Fruit fly (Drosophila melanogaster) whole organism, embryonic: ENCODE results near the gene Dsor1.
A peak's percentile ranks its signal among the peaks of the same experiment; 100 is the strongest.

Source experiments
- Bdp1 ChIP-seq: fragments of 200-800 bp; sonication (Bioruptor generic); optimal IDR thresholded peaks from 3 replicates; lab custom pipeline; 2016; ENCODE audit warnings: missing biosample characterization, missing genetic modification characterization
- CG1024 ChIP-seq: fragments of 200-800 bp; sonication (Bioruptor generic); IDR thresholded peaks from 2 replicates; pipeline ENCODE4 v1.3.6; 2022; ENCODE audit warnings: missing biosample characterization, missing genetic modification characterization
- CG10959 ChIP-seq: fragments of 200-800 bp; sonication (Bioruptor generic); IDR thresholded peaks from 2 replicates; pipeline ENCODE4 v1.3.6; 2022; ENCODE audit warnings: missing biosample characterization, missing genetic modification characterization
- CG11398 ChIP-seq: fragments of 200-800 bp; sonication (Bioruptor generic); optimal IDR thresholded peaks from 2 replicates; lab custom pipeline; 2016; ENCODE audit warnings: missing biosample characterization, missing genetic modification characterization
- CG11723 ChIP-seq: fragments of 200-800 bp; sonication (Bioruptor generic); optimal IDR thresholded peaks from 2 replicates; lab custom pipeline; 2017; ENCODE audit warnings: missing biosample characterization, mild to moderate bottlenecking, missing genetic modification characterization
- CG14441 ChIP-seq: fragments of 200-800 bp; sonication (Bioruptor generic); IDR thresholded peaks from 2 replicates; pipeline ENCODE4 v1.3.6; 2022; ENCODE audit warnings: missing biosample characterization, missing genetic modification characterization
- CG17359 ChIP-seq: fragments of 200-800 bp; sonication (Bioruptor generic); optimal IDR thresholded peaks from 3 replicates; lab custom pipeline; 2018; ENCODE audit warnings: missing biosample characterization, mild to moderate bottlenecking, missing genetic modification characterization, moderate library complexity
- CG17829 ChIP-seq: fragments of 200-800 bp; optimal IDR thresholded peaks from 2 replicates; lab custom pipeline; 2019; ENCODE audit warnings: missing biosample characterization, mild to moderate bottlenecking, missing genetic modification characterization, moderate library complexity
- CG1832 ChIP-seq: fragments of 200-800 bp; sonication (Bioruptor generic); optimal IDR thresholded peaks from 2 replicates; lab custom pipeline; 2017; ENCODE audit warnings: missing biosample characterization, mild to moderate bottlenecking, missing genetic modification characterization, inconsistent platforms
- CG2120 ChIP-seq: fragments of 200-800 bp; sonication (Bioruptor generic); optimal IDR thresholded peaks from 3 replicates; lab custom pipeline; 2016; ENCODE audit warnings: missing biosample characterization, missing genetic modification characterization
- CG30020 ChIP-seq: fragments of 200-800 bp; optimal IDR thresholded peaks from 2 replicates; lab custom pipeline; 2019; ENCODE audit warnings: missing biosample characterization, mild to moderate bottlenecking, missing genetic modification characterization, moderate library complexity
- CG3065 ChIP-seq: fragments of 200-800 bp; sonication (Bioruptor generic); optimal IDR thresholded peaks from 2 replicates; lab custom pipeline; 2016; ENCODE audit warnings: missing biosample characterization, missing genetic modification characterization
- CG32767 ChIP-seq: fragments of 200-800 bp; sonication (Bioruptor generic); IDR thresholded peaks from 2 replicates; pipeline ENCODE4 v1.3.6; 2022; ENCODE audit warnings: missing biosample characterization, missing genetic modification characterization
- CG34224 ChIP-seq: fragments of 200-800 bp; sonication (Bioruptor generic); IDR thresholded peaks from 3 replicates; pipeline ENCODE4 v1.3.6; 2022; ENCODE audit warnings: missing biosample characterization, missing genetic modification characterization; ENCODE audit not compliant: partially characterized antibody
- CG7357 ChIP-seq: fragments of 200-800 bp; sonication (Bioruptor generic); IDR thresholded peaks from 3 replicates; pipeline ENCODE4 v1.3.6; 2022; ENCODE audit warnings: missing biosample characterization, missing genetic modification characterization
- CG8388 ChIP-seq: fragments of 200-800 bp; sonication (Bioruptor generic); optimal IDR thresholded peaks from 2 replicates; lab custom pipeline; 2019; ENCODE audit warnings: missing biosample characterization, mild to moderate bottlenecking, missing genetic modification characterization, moderate library complexity
- CG8478 ChIP-seq: fragments of >200 bp; optimal IDR thresholded peaks from 2 replicates; lab custom pipeline; 2018
- CG8765 ChIP-seq: fragments of 200-800 bp; sonication (Bioruptor generic); IDR thresholded peaks from 2 replicates; pipeline ENCODE4 v1.3.6; 2022; ENCODE audit warnings: missing biosample characterization, missing genetic modification characterization
- CG9727 ChIP-seq: fragments of 200-800 bp; sonication (Bioruptor generic); optimal IDR thresholded peaks from 3 replicates; lab custom pipeline; 2017; ENCODE audit warnings: missing biosample characterization, mild to moderate bottlenecking, missing genetic modification characterization
- Dip3 ChIP-seq: fragments of 200-800 bp; sonication (Bioruptor generic); optimal IDR thresholded peaks from 3 replicates; lab custom pipeline; 2016; ENCODE audit warnings: missing biosample characterization, missing genetic modification characterization
- Dll ChIP-seq: fragments of 200-800 bp; sonication (Bioruptor generic); IDR thresholded peaks from 4 replicates; pipeline ENCODE4 v1.3.6; 2022; ENCODE audit warnings: missing biosample characterization, missing genetic modification characterization; ENCODE audit not compliant: partially characterized antibody
- Hmr ChIP-seq: fragments of 200-800 bp; sonication (Bioruptor generic); optimal IDR thresholded peaks from 3 replicates; lab custom pipeline; 2017; ENCODE audit warnings: mild to moderate bottlenecking, missing biosample characterization, missing genetic modification reagents, missing genetic modification characterization
- Hr78 ChIP-seq, 2 experiments: fragments of 200-800 bp in 1 of 2; fragments of >200 bp in 1 of 2; sonication (Bioruptor generic) in 1 of 2; optimal IDR thresholded peaks; 2 replicates each; lab custom pipeline; 2017 to 2019; ENCODE audit warnings: missing biosample characterization in 2 of 2, missing genetic modification characterization in 2 of 2, mild to moderate bottlenecking in 1 of 2, moderate library complexity in 1 of 2
- Hsf ChIP-seq: fragments of 200-800 bp; sonication (Bioruptor generic); optimal IDR thresholded peaks from 3 replicates; lab custom pipeline; 2016; ENCODE audit warnings: missing biosample characterization, missing genetic modification characterization
- Meics ChIP-seq: fragments of 200-800 bp; sonication (Bioruptor generic); optimal IDR thresholded peaks from 2 replicates; lab custom pipeline; 2017; ENCODE audit warnings: missing biosample characterization, mild to moderate bottlenecking, missing genetic modification characterization
- Poxn ChIP-seq: fragments of 200-800 bp; sonication (Bioruptor generic); IDR thresholded peaks from 2 replicates; pipeline ENCODE4 v1.3.6; 2022; ENCODE audit warnings: missing biosample characterization, missing genetic modification characterization
- Ssrp ChIP-seq: fragments of 200-800 bp; sonication (Bioruptor generic); optimal IDR thresholded peaks from 2 replicates; lab custom pipeline; 2018; ENCODE audit warnings: missing biosample characterization, mild to moderate bottlenecking, missing genetic modification characterization, moderate library complexity
- ara ChIP-seq: fragments of 200-800 bp; sonication (Bioruptor generic); IDR thresholded peaks from 2 replicates; pipeline ENCODE4 v1.3.6; 2022; ENCODE audit warnings: missing biosample characterization, missing genetic modification characterization
- bigmax ChIP-seq: fragments of 200-800 bp; sonication (Bioruptor generic); optimal IDR thresholded peaks from 2 replicates; lab custom pipeline; 2018; ENCODE audit warnings: missing biosample characterization, mild to moderate bottlenecking, missing genetic modification characterization
- bsh ChIP-seq, 2 experiments: fragments of 200-800 bp; sonication (Bioruptor generic); optimal IDR thresholded peaks; 2 replicates each; lab custom pipeline; 2017 to 2018; ENCODE audit warnings: mild to moderate bottlenecking in 2 of 2, missing biosample characterization in 2 of 2, missing genetic modification characterization in 2 of 2, moderate library complexity in 1 of 2
- cato ChIP-seq: fragments of 200-800 bp; sonication (Bioruptor generic); optimal IDR thresholded peaks from 2 replicates; lab custom pipeline; 2016; ENCODE audit warnings: missing biosample characterization, missing genetic modification characterization, borderline replicate concordance
- dati ChIP-seq: fragments of 200-800 bp; sonication (Bioruptor generic); IDR thresholded peaks from 2 replicates; pipeline ENCODE4 v1.3.6; 2022; ENCODE audit warnings: missing biosample characterization, missing genetic modification characterization
- ems ChIP-seq: fragments of 200-800 bp; sonication (Bioruptor generic); optimal IDR thresholded peaks from 3 replicates; lab custom pipeline; 2016; ENCODE audit warnings: missing biosample characterization, missing genetic modification characterization
- fd64A ChIP-seq: fragments of 200-800 bp; sonication (Bioruptor generic); optimal IDR thresholded peaks from 3 replicates; lab custom pipeline; 2018; ENCODE audit warnings: missing biosample characterization, mild to moderate bottlenecking, missing genetic modification characterization
- gcm2 ChIP-seq: fragments of 200-800 bp; sonication (Bioruptor generic); optimal IDR thresholded peaks from 2 replicates; lab custom pipeline; 2016; ENCODE audit warnings: missing biosample characterization, missing genetic modification characterization
- gem ChIP-seq: fragments of 200-800 bp; sonication (Bioruptor generic); optimal IDR thresholded peaks from 2 replicates; lab custom pipeline; 2019; ENCODE audit warnings: missing biosample characterization, mild to moderate bottlenecking, missing genetic modification characterization, moderate library complexity
- insv ChIP-seq, 2 experiments: fragments of 200-800 bp; sonication (Bioruptor generic); optimal IDR thresholded peaks; 3 replicates each; lab custom pipeline; 2016 to 2018; ENCODE audit warnings: missing biosample characterization in 2 of 2, missing genetic modification characterization in 2 of 2
- lov ChIP-seq, 2 experiments: fragments of 200-800 bp in 1 of 2; fragments of >200 bp in 1 of 2; sonication (Bioruptor generic) in 1 of 2; IDR thresholded peaks in 1 of 2; optimal IDR thresholded peaks in 1 of 2; 2 replicates in 1 of 2; 3 replicates in 1 of 2; pipeline versions ENCODE4 v1.3.6 to Lab custom; 2017 to 2022; ENCODE audit warnings: missing biosample characterization in 1 of 2, missing genetic modification characterization in 1 of 2
- nerfin-1 ChIP-seq: fragments of 200-800 bp; sonication (Bioruptor generic); optimal IDR thresholded peaks from 3 replicates; lab custom pipeline; 2019; ENCODE audit warnings: missing biosample characterization, mild to moderate bottlenecking, missing genetic modification characterization, moderate library complexity
- pfk ChIP-seq: fragments of 200-800 bp; sonication (Bioruptor generic); optimal IDR thresholded peaks from 2 replicates; lab custom pipeline; 2018; ENCODE audit warnings: missing biosample characterization, mild to moderate bottlenecking, missing genetic modification characterization, moderate library complexity
- pros ChIP-seq: fragments of 200-800 bp; sonication (Bioruptor generic); optimal IDR thresholded peaks from 3 replicates; lab custom pipeline; 2019; ENCODE audit warnings: missing biosample characterization, mild to moderate bottlenecking, missing genetic modification characterization, moderate library complexity
- psq ChIP-seq: fragments of 200-800 bp; sonication (Bioruptor generic); optimal IDR thresholded peaks from 2 replicates; lab custom pipeline; 2017; ENCODE audit warnings: missing biosample characterization, missing genetic modification characterization
- schlank ChIP-seq: fragments of 200-800 bp; sonication (Bioruptor generic); optimal IDR thresholded peaks from 2 replicates; lab custom pipeline; 2018; ENCODE audit warnings: missing biosample characterization, mild to moderate bottlenecking, missing genetic modification characterization
- sens ChIP-seq: fragments of 200-800 bp; sonication (Bioruptor generic); peaks from one replicate; lab custom pipeline; 2016; ENCODE audit warnings: missing biosample characterization, missing genetic modification characterization
- sisA ChIP-seq: fragments of 200-800 bp; sonication (Bioruptor generic); IDR thresholded peaks from 2 replicates; pipeline ENCODE4 v1.3.6; 2022; ENCODE audit warnings: missing biosample characterization, missing genetic modification characterization
- tll ChIP-seq, 2 experiments: fragments of 200-800 bp in 1 of 2; fragments of >200 bp in 1 of 2; sonication (Bioruptor generic) in 1 of 2; optimal IDR thresholded peaks; 2 replicates each; lab custom pipeline; 2017 to 2019; ENCODE audit warnings: missing biosample characterization in 2 of 2, missing genetic modification characterization in 2 of 2, mild to moderate bottlenecking in 1 of 2, moderate library complexity in 1 of 2

The Dsor1 gene

dm6 chrX:9295518-9295917 is 48.4 kb downstream of the Dsor1 start (continued):
- TF ChIP-seq Ssrp (no peak), CG8478 (lab: Kevin White, UChicago) (no peak), lov (optimal IDR thresholded peaks at IDR 0.05; lab: Kevin White, UChicago) (no peak), lov (GFP tag; IDR thresholded peaks at IDR 0.05; lab: Robert Waterston, UW) (no peak), schlank (tag; lab: Kevin White, UChicago) (no peak), CG11398 (no peak), Bdp1 (GFP tag; lab: Kevin White, UChicago) (no peak), CG34224 (GFP tag; lab: Robert Waterston, UW) (no peak), insv (GFP tag; optimal IDR thresholded peaks at IDR 0.05; lab: Kevin White, UChicago) (no peak), CG1024 (no peak), gcm2 (GFP tag; lab: Kevin White, UChicago) (no peak), CG2120 (GFP tag; lab: Kevin White, UChicago) (no peak), nerfin-1 (tag; lab: Kevin White, UChicago) (no peak), pros (no peak), Dll (GFP tag; lab: Robert Waterston, UW) (no peak), Poxn (GFP tag; lab: Robert Waterston, UW) (no peak), Hr78 (GFP tag; optimal IDR thresholded peaks at IDR 0.05; lab: Kevin White, UChicago) (no peak), CG32767 (GFP tag; lab: Robert Waterston, UW) (no peak), ara (GFP tag; lab: Robert Waterston, UW) (peak; percentile 57; the same call in 1 of the 2 replicates), Meics (GFP tag; lab: Kevin White, UChicago) (no peak), bsh (GFP tag; optimal IDR thresholded peaks at IDR 0.05; lab: Kevin White, UChicago) (peak in 1 of 2 experiments; percentile 62), sisA (GFP tag; lab: Robert Waterston, UW) (peak; percentile 26; the same call in 1 of the 2 replicates), CG8765 (GFP tag; lab: Robert Waterston, UW) (no peak; the same call in 1 of the 2 replicates), CG1832 (GFP tag; lab: Kevin White, UChicago) (no peak), CG8388 (GFP tag; lab: Kevin White, UChicago) (peak; percentile 34), fd64A (no peak), CG10959 (GFP tag; lab: Robert Waterston, UW) (peak; percentile 42; the same call in 1 of the 2 replicates), CG30020 (tag; lab: Kevin White, UChicago) (no peak), CG7357 (GFP tag; lab: Robert Waterston, UW) (no peak), dati (no peak), sens (GFP tag; lab: Kevin White, UChicago) (peak; percentile 84), pfk (GFP tag; lab: Kevin White, UChicago) (no peak), Dip3 (GFP tag; lab: Kevin White, UChicago) (no peak), ems (GFP tag; lab: Kevin White, UChicago) (no peak), Hsf (GFP tag; lab: Kevin White, UChicago) (peak; percentile 4), CG3065 (GFP tag; lab: Kevin White, UChicago) (no peak), CG17829 (tag; lab: Kevin White, UChicago) (peak; percentile 15)

DNA sequence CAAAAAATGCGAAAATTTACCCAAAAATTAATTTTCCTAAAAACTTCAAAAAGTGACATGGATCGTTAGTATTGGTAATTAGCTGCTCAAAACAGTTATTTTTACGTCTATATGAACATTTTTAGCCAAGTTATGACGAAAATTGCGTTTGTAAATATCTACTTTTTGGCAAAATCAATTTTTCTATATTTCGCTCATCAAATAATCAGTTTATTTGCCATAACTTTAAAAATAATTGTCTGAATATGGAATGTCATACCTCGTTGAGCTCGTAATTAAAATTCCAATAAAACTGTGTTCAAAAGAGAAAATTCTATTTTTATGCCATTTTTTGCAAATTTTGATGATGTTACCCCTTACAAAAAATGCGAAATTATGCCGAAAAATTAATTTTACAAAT is 49.4 kb downstream of the Dsor1 start:
- TF ChIP-seq bigmax (GFP tag; lab: Kevin White, UChicago) (no peak), Hmr (no peak), cato (GFP tag; lab: Kevin White, UChicago) (no peak), gem (no peak), CG17359 (no peak), CG14441 (GFP tag; lab: Robert Waterston, UW) (no peak), psq (GFP tag; lab: Kevin White, UChicago) (no peak), CG9727 (GFP tag; lab: Kevin White, UChicago) (no peak), tll (GFP tag; optimal IDR thresholded peaks at IDR 0.05; lab: Kevin White, UChicago) (no peak), CG11723 (GFP tag; lab: Kevin White, UChicago) (no peak)
